Worm (Caenorhabditis elegans) whole organism, L4 larva: ENCODE data around the gene C05A2.4.

Experiments
- F26F4.8 ChIP-seq: fragments of 200-800 bp; sonication (Bioruptor generic); conservative IDR thresholded peaks from 2 replicates; pipeline ENCODE4 v1.3.6; 2022; ENCODE audit warnings: missing genetic modification characterization, missing compliant biosample characterization
- F37D6.2 ChIP-seq: sonication (generic microtip); optimal IDR thresholded peaks from 2 replicates; lab custom pipeline; 2016; ENCODE audit warnings: mild to moderate bottlenecking, missing genetic modification characterization, missing compliant biosample characterization
- F44E2.7 ChIP-seq: fragments of 200-800 bp; sonication (Bioruptor generic); IDR thresholded peaks from 2 replicates; pipeline ENCODE4 v2.1.2; 2022; ENCODE audit warnings: missing genetic modification characterization, missing compliant biosample characterization
- F49E8.2 ChIP-seq: sonication (generic microtip); optimal IDR thresholded peaks from 2 replicates; lab custom pipeline; 2016; ENCODE audit warnings: missing compliant biosample characterization, mild to moderate bottlenecking, missing genetic modification characterization, borderline replicate concordance
- T20F7.1 ChIP-seq: fragments of 200-800 bp; sonication (Bioruptor generic); optimal IDR thresholded peaks from 2 replicates; lab custom pipeline; 2018; ENCODE audit warnings: mild to moderate bottlenecking, missing genetic modification characterization, missing compliant biosample characterization
- Y105C5A.15 ChIP-seq: fragments of 200-800 bp; sonication (Bioruptor generic); IDR thresholded peaks from 2 replicates; pipeline ENCODE4 v1.3.6; 2022; ENCODE audit warnings: missing genetic modification characterization, missing compliant biosample characterization
- Y48G9A.11 ChIP-seq: fragments of 200-800 bp; sonication (Bioruptor generic); IDR thresholded peaks from 2 replicates; pipeline ENCODE4 v1.3.6; 2022; ENCODE audit warnings: missing genetic modification reagents, missing genetic modification characterization, missing compliant biosample characterization
- Y5F2A.4 ChIP-seq: fragments of 200-800 bp; sonication (Bioruptor generic); optimal IDR thresholded peaks from 2 replicates; lab custom pipeline; 2018; ENCODE audit warnings: mild to moderate bottlenecking, missing genetic modification characterization, missing compliant biosample characterization
- ZK546.5 ChIP-seq, 2 experiments: sonication (generic microtip); optimal IDR thresholded peaks; 2 replicates each; lab custom pipeline; 2017; ENCODE audit warnings: missing biosample characterization in 2 of 2, missing genetic modification characterization in 2 of 2
- aha-1 ChIP-seq: fragments of 150-350 bp; peaks from one replicate; lab custom pipeline; 2014; ENCODE audit warnings: missing biosample characterization, missing genetic modification characterization
- aly-2 ChIP-seq: sonication (generic microtip); optimal IDR thresholded peaks from 2 replicates; lab custom pipeline; 2018; ENCODE audit warnings: missing biosample characterization, missing genetic modification characterization
- arid-1 ChIP-seq: fragments of 200-800 bp; sonication (Bioruptor generic); conservative IDR thresholded peaks from 2 replicates; pipeline ENCODE4 v1.3.6; 2022; ENCODE audit warnings: missing genetic modification reagents, missing genetic modification characterization, missing compliant biosample characterization
- ceh-62 ChIP-seq: sonication (generic microtip); optimal IDR thresholded peaks from 2 replicates; lab custom pipeline; 2017; ENCODE audit warnings: missing biosample characterization, missing genetic modification characterization
- ces-1 ChIP-seq: fragments of 150-350 bp; sonication (generic microtip); optimal IDR thresholded peaks from 4 replicates; lab custom pipeline; 2014; ENCODE audit warnings: missing biosample characterization, missing genetic modification reagents, missing genetic modification characterization
- daf-16 ChIP-seq, 3 experiments: sonication (generic microtip); optimal IDR thresholded peaks; 2 replicates each; lab custom pipeline; 2016 to 2017; ENCODE audit warnings: missing genetic modification characterization in 3 of 3, missing genetic modification reagents in 3 of 3, mild to moderate bottlenecking in 2 of 3, missing compliant biosample characterization in 2 of 3, missing biosample characterization in 1 of 3, moderate library complexity in 1 of 3
- dmd-9 ChIP-seq: fragments of 200-800 bp; sonication (Bioruptor generic); IDR thresholded peaks from 2 replicates; pipeline ENCODE4 v1.3.6; 2022; ENCODE audit warnings: missing genetic modification reagents, missing genetic modification characterization, missing compliant biosample characterization
- duxl-1 ChIP-seq: sonication (generic microtip); optimal IDR thresholded peaks from 2 replicates; lab custom pipeline; 2016; ENCODE audit warnings: mild to moderate bottlenecking, missing genetic modification characterization, moderate library complexity, missing compliant biosample characterization; ENCODE audit not compliant: poor library complexity
- egl-27 ChIP-seq: sonication (generic microtip); optimal IDR thresholded peaks from 3 replicates; lab custom pipeline; 2017; ENCODE audit warnings: missing biosample characterization, missing genetic modification reagents, missing genetic modification characterization
- egl-43 ChIP-seq: fragments of 200-800 bp; sonication (Bioruptor generic); IDR thresholded peaks from 2 replicates; pipeline ENCODE4 v1.3.6; 2022; ENCODE audit warnings: missing genetic modification reagents, missing genetic modification characterization, missing compliant biosample characterization
- gei-8 ChIP-seq: fragments of 200-800 bp; sonication (Bioruptor generic); optimal IDR thresholded peaks from 2 replicates; lab custom pipeline; 2018; ENCODE audit warnings: mild to moderate bottlenecking, missing genetic modification characterization, missing compliant biosample characterization
- hlh-11 ChIP-seq: fragments of 200-800 bp; sonication (Bioruptor generic); optimal IDR thresholded peaks from 2 replicates; lab custom pipeline; 2018; ENCODE audit warnings: mild to moderate bottlenecking, missing genetic modification characterization, missing compliant biosample characterization
- lin-39 ChIP-seq: fragments of 150-350 bp; optimal IDR thresholded peaks from 2 replicates; lab custom pipeline; 2014; ENCODE audit warnings: missing biosample characterization, missing genetic modification reagents, missing genetic modification characterization
- madf-9 ChIP-seq: fragments of 200-800 bp; sonication (Bioruptor generic); conservative IDR thresholded peaks from 2 replicates; pipeline ENCODE4 v1.3.6; 2022; ENCODE audit warnings: missing genetic modification reagents, missing genetic modification characterization, missing compliant biosample characterization
- nhr-237 ChIP-seq: sonication (generic microtip); optimal IDR thresholded peaks from 2 replicates; lab custom pipeline; 2017; ENCODE audit warnings: missing biosample characterization, missing genetic modification characterization
- nhr-25 ChIP-seq: sonication (generic microtip); optimal IDR thresholded peaks from 2 replicates; lab custom pipeline; 2017; ENCODE audit warnings: missing genetic modification characterization, mild to moderate bottlenecking, missing compliant biosample characterization, antibody characterized with exemption, moderate library complexity, borderline replicate concordance; ENCODE audit not compliant: insufficient read depth
- nhr-28 ChIP-seq: fragments of 150-350 bp; optimal IDR thresholded peaks from 2 replicates; lab custom pipeline; 2014; ENCODE audit warnings: missing biosample characterization, missing genetic modification characterization
- nhr-41 ChIP-seq: fragments of 200-800 bp; sonication (Bioruptor generic); IDR thresholded peaks from 2 replicates; pipeline ENCODE4 v1.3.6; 2022; ENCODE audit warnings: missing genetic modification reagents, missing genetic modification characterization, missing compliant biosample characterization
- nhr-42 ChIP-seq: fragments of 200-800 bp; sonication (Bioruptor generic); IDR thresholded peaks from 2 replicates; pipeline ENCODE4 v1.3.6; 2022; ENCODE audit warnings: missing genetic modification characterization, missing compliant biosample characterization
- nhr-48 ChIP-seq: sonication (generic microtip); optimal IDR thresholded peaks from 2 replicates; lab custom pipeline; 2016; ENCODE audit warnings: mild to moderate bottlenecking, missing genetic modification characterization, missing compliant biosample characterization
- nhr-76 ChIP-seq: fragments of 150-350 bp; optimal IDR thresholded peaks from 2 replicates; lab custom pipeline; 2014; ENCODE audit warnings: missing biosample characterization, missing genetic modification characterization
- nhr-77 ChIP-seq: fragments of 150-350 bp; optimal IDR thresholded peaks from 2 replicates; lab custom pipeline; 2014; ENCODE audit warnings: missing biosample characterization, missing genetic modification characterization
- pqm-1 ChIP-seq: sonication (generic microtip); optimal IDR thresholded peaks from 2 replicates; lab custom pipeline; 2017; ENCODE audit warnings: missing biosample characterization, missing genetic modification characterization
- snpc-1.2 ChIP-seq: fragments of 200-800 bp; sonication (Bioruptor generic); IDR thresholded peaks from 2 replicates; pipeline ENCODE4 v1.3.6; 2022; ENCODE audit warnings: missing genetic modification reagents, missing genetic modification characterization, missing compliant biosample characterization
- spr-3 ChIP-seq: fragments of 200-800 bp; sonication (Bioruptor generic); optimal IDR thresholded peaks from 2 replicates; lab custom pipeline; 2018; ENCODE audit warnings: mild to moderate bottlenecking, missing genetic modification characterization, missing compliant biosample characterization
- tra-1 ChIP-seq: fragments of 200-800 bp; sonication (Bioruptor generic); IDR thresholded peaks from 2 replicates; pipeline ENCODE4 v1.3.6; 2022; ENCODE audit warnings: missing genetic modification reagents, missing genetic modification characterization, missing compliant biosample characterization
- unc-62 ChIP-seq, 3 experiments: fragments of 150-350 bp in 1 of 3; sonication (generic microtip); optimal IDR thresholded peaks in 2 of 3; peaks in 1 of 3; 1 replicate in 1 of 3; 2 replicates in 2 of 3; lab custom pipeline; 2014 to 2017; ENCODE audit warnings: missing biosample characterization in 3 of 3, missing genetic modification characterization in 3 of 3, missing genetic modification reagents in 3 of 3, missing genotype in 1 of 3

C05A2.4 gene

DNA sequence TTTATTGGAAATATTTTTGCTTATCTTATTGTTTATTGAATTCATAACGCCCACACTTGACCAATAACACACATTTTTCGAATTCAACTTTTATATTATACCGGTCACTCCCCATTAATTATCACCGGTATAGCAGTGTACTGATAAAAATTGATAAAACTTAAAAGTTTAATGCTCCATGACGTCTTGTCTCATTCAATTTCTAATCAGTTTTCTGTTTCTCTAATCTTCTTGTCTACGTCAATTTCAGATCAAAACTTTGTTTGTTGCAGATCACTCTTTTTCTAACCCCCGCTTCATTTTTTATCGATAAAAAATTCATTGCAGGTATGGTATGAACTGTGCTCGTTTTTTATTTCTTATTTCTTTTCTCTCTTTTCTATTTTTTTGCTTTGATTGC lies 1.5 kb upstream of the C05A2.4 start (continued):
- peak; percentile 4 for TF ChIP-seq T20F7.1 (GFP tag; lab: Kevin White, UChicago)
- TF ChIP-seq F37D6.2 (tag; lab: Kevin White, UChicago), result no peak
- TF ChIP-seq F26F4.8 (GFP tag; lab: Robert Waterston, UW), result no peak
- TF ChIP-seq nhr-25, result no peak
- TF ChIP-seq egl-27, result no peak
- TF ChIP-seq nhr-76, result no peak
- TF ChIP-seq F44E2.7 (GFP tag; lab: Robert Waterston, UW), result no peak
- TF ChIP-seq nhr-77, result peak; percentile 82
- TF ChIP-seq nhr-28, result peak; percentile 87
- peak; percentile 98 for TF ChIP-seq pqm-1
- TF ChIP-seq nhr-48, result peak; percentile 74
- no peak for TF ChIP-seq nhr-237
- TF ChIP-seq dmd-9 (GFP tag; lab: Robert Waterston, UW), result no peak
- no peak for TF ChIP-seq arid-1
- TF ChIP-seq ZK546.5 (tag; optimal IDR thresholded peaks at IDR 0.05; lab: Kevin White, UChicago), result no peak
- no peak for TF ChIP-seq madf-9
- peak; percentile 80 for TF ChIP-seq tra-1 (GFP tag; lab: Robert Waterston, UW)

DNA sequence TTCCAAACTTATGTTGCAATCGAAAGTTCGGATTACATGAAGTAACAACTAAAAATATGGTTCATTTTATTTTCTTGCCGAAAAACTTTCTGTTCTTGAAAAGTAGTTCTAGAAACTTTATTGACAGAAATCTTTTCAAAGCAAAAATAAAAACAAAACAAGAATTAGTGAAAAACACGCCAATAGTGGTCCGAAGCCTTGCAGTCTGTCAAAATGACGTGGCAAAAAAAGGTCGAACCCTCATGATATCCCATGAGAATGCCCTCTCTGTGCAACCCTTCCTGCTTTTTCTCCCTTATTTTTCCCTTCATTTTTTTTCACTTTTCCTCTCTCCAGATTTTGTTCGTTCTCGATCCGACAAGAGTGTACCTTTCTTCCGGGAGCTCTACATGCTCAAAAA lies 3.8 kb downstream of the C05A2.4 start:
- TF ChIP-seq unc-62 (GFP tag; optimal IDR thresholded peaks at IDR 0.05 in 1 of 2; lab: Kevin White, UChicago) (peak in 1 of 2 experiments; percentile 79), unc-62 (tag; optimal IDR thresholded peaks at IDR 0.05; lab: Kevin White, UChicago) (no peak), ceh-62 (tag; lab: Kevin White, UChicago) (no peak), aha-1 (tag; lab: Kevin White, UChicago) (peak; percentile 52)

DNA sequence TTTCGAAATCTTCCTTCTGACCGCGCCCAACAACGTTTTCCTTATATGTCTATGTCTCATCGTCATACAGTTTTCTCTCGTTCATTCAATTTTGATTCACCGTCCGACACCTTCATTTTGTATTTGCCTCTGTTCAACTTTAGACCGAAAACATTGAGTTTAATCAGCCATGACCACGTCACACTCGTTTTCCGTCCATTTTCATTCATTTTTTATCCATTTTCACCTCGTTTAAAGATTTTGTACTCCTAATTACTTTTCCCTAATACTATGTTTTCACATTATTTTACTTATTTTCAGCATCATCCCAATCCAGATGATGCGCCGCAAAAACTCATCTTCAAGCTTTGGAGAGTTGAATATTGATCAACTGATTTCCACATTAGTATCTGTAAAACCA lies 7.0 kb downstream of the C05A2.4 start, which contains the start of gene pph-1:
pph-1 (plus strand) TSS at position 301 of the 400 bp plus-strand sequence.
- TF ChIP-seq aly-2 (tag; lab: Kevin White, UChicago) (no peak), duxl-1 (tag; lab: Kevin White, UChicago) (no peak), daf-16 (GFP tag; optimal IDR thresholded peaks at IDR 0.05; lab: Kevin White, UChicago) (no peak), daf-16 (tag; optimal IDR thresholded peaks at IDR 0.05; lab: Kevin White, UChicago) (no peak), Y5F2A.4 (GFP tag; lab: Kevin White, UChicago) (no peak), Y105C5A.15 (GFP tag; lab: Robert Waterston, UW) (no peak), ces-1 (GFP tag; lab: Kevin White, UChicago) (no peak), snpc-1.2 (GFP tag; lab: Robert Waterston, UW) (no peak), lin-39 (tag; lab: Kevin White, UChicago) (no peak), nhr-28 (no peak), F49E8.2 (tag; lab: Kevin White, UChicago) (no peak), nhr-42 (no peak), spr-3 (no peak), arid-1 (no peak), gei-8 (no peak), Y48G9A.11 (GFP tag; lab: Robert Waterston, UW) (no peak), hlh-11 (tag; lab: Kevin White, UChicago) (no peak), nhr-41 (GFP tag; lab: Robert Waterston, UW) (no peak), F44E2.7 (GFP tag; lab: Robert Waterston, UW) (no peak)

DNA sequence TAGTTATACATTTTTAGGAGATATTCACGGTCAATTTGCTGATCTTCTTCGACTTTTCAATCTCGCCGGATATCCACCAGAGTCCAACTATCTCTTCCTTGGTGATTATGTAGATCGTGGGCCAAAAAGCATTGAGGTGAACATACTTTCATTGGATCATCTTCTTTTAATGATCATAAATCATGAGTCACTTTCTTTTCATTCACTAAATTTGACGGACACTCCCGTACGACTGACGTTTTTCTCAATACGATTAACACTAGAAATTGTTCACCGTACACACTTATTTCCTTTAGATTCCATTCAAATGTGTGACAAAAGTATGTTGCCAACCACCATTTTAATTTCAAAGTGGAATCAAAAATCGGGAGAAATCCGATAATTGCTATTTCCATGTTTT lies 7.6 kb downstream of the C05A2.4 start:
- no peak for TF ChIP-seq egl-43
- TF ChIP-seq unc-62 (GFP tag; optimal IDR thresholded peaks at IDR 0.05 in 1 of 2; lab: Kevin White, UChicago), result peak in 1 of 2 experiments; percentile 83
- TF ChIP-seq unc-62 (tag; optimal IDR thresholded peaks at IDR 0.05; lab: Kevin White, UChicago), result no peak
